Worm (Caenorhabditis elegans): ENCODE data around the gene lys-1.

lys-1 gene

ce11 chrV:10297099-10297498 lies 19.4 kb downstream of the lys-1 start, which contains the start of gene B0024.4 (continued):
- no peak for TF ChIP-seq ztf-3 (GFP tag; optimal IDR thresholded peaks at IDR 0.05)
- TF ChIP-seq dpff-1 (tag; optimal IDR thresholded peaks at IDR 0.05), result no peak
- no peak for TF ChIP-seq xnd-1 (tag; optimal IDR thresholded peaks at IDR 0.05)
- no peak for TF ChIP-seq dox-1 (GFP tag; IDR thresholded peaks at IDR 0.05)
- no peak for TF ChIP-seq dpl-1 (GFP tag; optimal IDR thresholded peaks at IDR 0.05)

- TF ChIP-seq repo-1 (tag; optimal IDR thresholded peaks at IDR 0.05) (no peak), nhr-27 (tag; optimal IDR thresholded peaks at IDR 0.05) (no peak), ccch-3 (GFP tag; optimal IDR thresholded peaks at IDR 0.05) (no peak), F23B12.7 (tag; optimal IDR thresholded peaks at IDR 0.05; ENCODE audit: insufficient read depth) (no peak), mcd-1 (GFP tag; IDR thresholded peaks at IDR 0.05) (no peak), unc-130 (GFP tag; optimal IDR thresholded peaks at IDR 0.05) (no peak), mes-4 (tag; optimal IDR thresholded peaks at IDR 0.05) (no peak), Y53F4B.3 (GFP tag; IDR thresholded peaks at IDR 0.05) (no peak), let-607 (tag; optimal IDR thresholded peaks at IDR 0.05) (no peak), hsf-1 (GFP tag; IDR thresholded peaks at IDR 0.05) (no peak), lin-40 (tag; optimal IDR thresholded peaks at IDR 0.05) (no peak), ztf-28 (GFP tag; IDR thresholded peaks at IDR 0.05) (no peak), unc-62 (GFP tag; optimal IDR thresholded peaks at IDR 0.05) (no peak), nhr-179 (tag; optimal IDR thresholded peaks at IDR 0.05) (no peak), cebp-1 (GFP tag; IDR thresholded peaks at IDR 0.05) (no peak), cebp-1 (tag; optimal IDR thresholded peaks at IDR 0.05) (no peak), lag-1 (GFP tag; IDR thresholded peaks at IDR 0.05) (no peak), ceh-27 (GFP tag; optimal IDR thresholded peaks at IDR 0.05) (no peak), nfya-1 (tag; optimal IDR thresholded peaks at IDR 0.05; ENCODE audit: borderline replicate concordance, insufficient read depth) (no peak), aptf-2 (GFP tag; conservative IDR thresholded peaks at IDR 0.05) (no peak)
Measured at ce11 chrV:10307283-10307682, 29.6 kb downstream of the lys-1 start, which contains the start of gene che-12. TSS of gene che-12 (minus strand) at chrV:10307383.

ce11 chrV:10313953-10314352 lies 36.2 kb downstream of the lys-1 start, which contains the start of gene gcy-6:
TSS of gene gcy-6 (minus strand) at chrV:10314053.
- TF ChIP-seq C06A6.2 (GFP tag; conservative IDR thresholded peaks at IDR 0.05) (no peak), egrh-3 (GFP tag; IDR thresholded peaks at IDR 0.05) (no peak), aptf-2 (GFP tag; conservative IDR thresholded peaks at IDR 0.05) (no peak), nhr-90 (tag; optimal IDR thresholded peaks at IDR 0.05) (no peak), chd-7 (tag; optimal IDR thresholded peaks at IDR 0.05) (no peak), snpc-3.4 (tag; optimal IDR thresholded peaks at IDR 0.05) (no peak), snpc-1.1 (tag; optimal IDR thresholded peaks at IDR 0.05; ENCODE audit: insufficient read depth) (no peak), nfyb-1 (GFP tag; IDR thresholded peaks at IDR 0.05) (no peak), fkh-3 (tag; optimal IDR thresholded peaks at IDR 0.05) (no peak), ceh-100 (GFP tag; IDR thresholded peaks at IDR 0.05) (no peak), madf-3 (GFP tag; IDR thresholded peaks at IDR 0.05) (no peak), F10E7.11 (tag; optimal IDR thresholded peaks at IDR 0.05) (no peak), ceh-91 (GFP tag; IDR thresholded peaks at IDR 0.05) (no peak)

All from whole organism, young adult.